Worm (Caenorhabditis elegans) whole organism, young adult: ENCODE data around the gene C35A5.5.

Source experiments
- bed-1 ChIP-seq: fragments of 200-800 bp; sonication (Bioruptor generic); IDR thresholded peaks from 2 replicates; pipeline ENCODE4 v1.3.6; 2022; ENCODE audit warnings: missing genetic modification reagents, missing genetic modification characterization, missing compliant biosample characterization
- let-607 ChIP-seq, 2 experiments: fragments of 200-800 bp in 1 of 2; sonication (Bioruptor generic) in 1 of 2; sonication (generic microtip) in 1 of 2; optimal IDR thresholded peaks; 2 replicates each; lab custom pipeline; 2016 to 2018; ENCODE audit warnings: mild to moderate bottlenecking in 2 of 2, missing compliant biosample characterization in 2 of 2, missing genetic modification characterization in 2 of 2, moderate library complexity in 2 of 2, missing genotype in 1 of 2
- unc-62 ChIP-seq: fragments of 150-350 bp; optimal IDR thresholded peaks from 2 replicates; lab custom pipeline; 2014; ENCODE audit warnings: missing biosample characterization, missing genetic modification reagents, missing genetic modification characterization

DNA sequence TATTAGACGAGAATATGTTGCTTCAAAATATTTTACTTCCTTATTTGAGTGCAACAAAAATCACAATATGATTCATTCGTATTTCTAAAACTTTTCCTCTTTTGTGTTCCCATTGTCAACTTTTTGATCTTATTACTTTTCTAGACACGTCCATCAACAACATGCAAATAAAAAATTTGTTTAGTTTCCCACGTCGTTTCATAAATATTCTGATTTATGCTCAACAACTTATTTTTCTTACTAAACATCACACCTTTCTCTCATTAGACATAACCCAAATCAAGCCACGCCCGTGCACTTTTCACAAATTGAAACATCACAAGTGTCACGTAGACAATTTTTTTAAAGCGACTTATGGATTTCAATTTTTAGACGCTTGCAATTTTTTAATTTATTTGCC is 35.8 kb upstream of the C35A5.5 start:
- TF ChIP-seq let-607 (tag; optimal IDR thresholded peaks at IDR 0.05; lab: Kevin White, UChicago): no peak
- no peak for TF ChIP-seq unc-62
- TF ChIP-seq bed-1 (GFP tag; lab: Robert Waterston, UW): no peak
